Worm (Caenorhabditis elegans) whole organism, L4 larva: ENCODE measurements around the gene F55C9.5.
"Not testable (repeated sequence)": the region's sequence is repeated elsewhere in the genome, so short reads cannot be mapped to it uniquely, and the experiment has no call there.

Source experiments
- D1046.2 ChIP-seq: fragments of 200-800 bp; sonication (Bioruptor generic); IDR thresholded peaks from 2 replicates; pipeline ENCODE4 v1.3.6; 2022; ENCODE audit warnings: missing genetic modification characterization, missing compliant biosample characterization
- F26F4.8 ChIP-seq: fragments of 200-800 bp; sonication (Bioruptor generic); conservative IDR thresholded peaks from 2 replicates; pipeline ENCODE4 v1.3.6; 2022; ENCODE audit warnings: missing genetic modification characterization, missing compliant biosample characterization
- Y48G9A.11 ChIP-seq: fragments of 200-800 bp; sonication (Bioruptor generic); IDR thresholded peaks from 2 replicates; pipeline ENCODE4 v1.3.6; 2022; ENCODE audit warnings: missing genetic modification reagents, missing genetic modification characterization, missing compliant biosample characterization
- Y75B8A.6 ChIP-seq: fragments of 200-800 bp; sonication (Bioruptor generic); IDR thresholded peaks from 2 replicates; pipeline ENCODE4 v1.3.6; 2022; ENCODE audit warnings: missing genetic modification reagents, missing genetic modification characterization, missing compliant biosample characterization
- ZK337.2 ChIP-seq: fragments of 200-800 bp; sonication (Bioruptor generic); IDR thresholded peaks from 2 replicates; pipeline ENCODE4 v1.3.6; 2022; ENCODE audit warnings: missing genetic modification reagents, missing genetic modification characterization, missing compliant biosample characterization
- aha-1 ChIP-seq: fragments of 150-350 bp; peaks from one replicate; lab custom pipeline; 2014; ENCODE audit warnings: missing biosample characterization, missing genetic modification characterization
- ceh-44 ChIP-seq: fragments of 200-800 bp; sonication (Bioruptor generic); IDR thresholded peaks from 2 replicates; pipeline ENCODE4 v1.3.6; 2022; ENCODE audit warnings: missing genetic modification reagents, missing genetic modification characterization, missing compliant biosample characterization
- ces-1 ChIP-seq: fragments of 150-350 bp; sonication (generic microtip); optimal IDR thresholded peaks from 4 replicates; lab custom pipeline; 2014; ENCODE audit warnings: missing biosample characterization, missing genetic modification reagents, missing genetic modification characterization
- daf-16 ChIP-seq, 3 experiments: sonication (generic microtip); optimal IDR thresholded peaks; 2 replicates each; lab custom pipeline; 2016 to 2017; ENCODE audit warnings: missing genetic modification characterization in 3 of 3, missing genetic modification reagents in 3 of 3, mild to moderate bottlenecking in 2 of 3, missing compliant biosample characterization in 2 of 3, missing biosample characterization in 1 of 3, moderate library complexity in 1 of 3
- dmd-6 ChIP-seq: fragments of 200-800 bp; sonication (Bioruptor generic); IDR thresholded peaks from 2 replicates; pipeline ENCODE4 v1.3.6; 2022; ENCODE audit warnings: missing genetic modification reagents, missing genetic modification characterization, missing compliant biosample characterization
- fkh-10 ChIP-seq: fragments of 150-350 bp; optimal IDR thresholded peaks from 2 replicates; lab custom pipeline; 2014; ENCODE audit warnings: missing biosample characterization, missing genetic modification reagents, missing genetic modification characterization
- lim-7 ChIP-seq: fragments of 200-800 bp; sonication (Bioruptor generic); IDR thresholded peaks from 2 replicates; pipeline ENCODE4 v1.3.6; 2022; ENCODE audit warnings: missing genetic modification characterization, missing compliant biosample characterization
- lin-15B ChIP-seq: fragments of 150-350 bp; sonication (generic microtip); optimal IDR thresholded peaks from 3 replicates; lab custom pipeline; 2014; ENCODE audit warnings: missing biosample characterization, missing genetic modification characterization
- lin-29 ChIP-seq: fragments of 200-800 bp; sonication (Bioruptor generic); IDR thresholded peaks from 2 replicates; pipeline ENCODE4 v1.3.6; 2022; ENCODE audit warnings: missing genetic modification reagents, missing genetic modification characterization, missing compliant biosample characterization
- lir-3 ChIP-seq: sonication (generic microtip); optimal IDR thresholded peaks from 2 replicates; lab custom pipeline; 2016; ENCODE audit warnings: mild to moderate bottlenecking, missing genetic modification characterization, missing compliant biosample characterization
- madf-5 ChIP-seq, 2 experiments: fragments of 200-800 bp; sonication (Bioruptor generic); IDR thresholded peaks; 2 replicates each; pipeline ENCODE4 v1.3.6; 2022; ENCODE audit warnings: missing compliant biosample characterization in 2 of 2, missing genetic modification characterization in 2 of 2
- mes-2 ChIP-seq: sonication (generic microtip); optimal IDR thresholded peaks from 2 replicates; lab custom pipeline; 2016; ENCODE audit warnings: missing genotype, mild to moderate bottlenecking, missing genetic modification characterization, missing compliant biosample characterization; ENCODE audit not compliant: poor library complexity, severe bottlenecking
- mxl-3 ChIP-seq: fragments of 200-800 bp; sonication (Bioruptor generic); optimal IDR thresholded peaks from 2 replicates; lab custom pipeline; 2018; ENCODE audit warnings: mild to moderate bottlenecking, missing genetic modification characterization, missing compliant biosample characterization
- nhr-10 ChIP-seq: fragments of 150-350 bp; optimal IDR thresholded peaks from 2 replicates; lab custom pipeline; 2014; ENCODE audit warnings: missing biosample characterization, missing genetic modification characterization
- nhr-102 ChIP-seq: sonication (generic microtip); optimal IDR thresholded peaks from 2 replicates; lab custom pipeline; 2016; ENCODE audit warnings: mild to moderate bottlenecking, missing genetic modification characterization, moderate library complexity, missing compliant biosample characterization
- pqm-1 ChIP-seq: sonication (generic microtip); optimal IDR thresholded peaks from 2 replicates; lab custom pipeline; 2017; ENCODE audit warnings: missing biosample characterization, missing genetic modification characterization
- set-16 ChIP-seq: fragments of 200-800 bp; sonication (Bioruptor generic); IDR thresholded peaks from 2 replicates; pipeline ENCODE4 v1.3.6; 2022; ENCODE audit warnings: missing genetic modification reagents, missing genetic modification characterization, missing compliant biosample characterization
- snpc-1.2 ChIP-seq: fragments of 200-800 bp; sonication (Bioruptor generic); IDR thresholded peaks from 2 replicates; pipeline ENCODE4 v1.3.6; 2022; ENCODE audit warnings: missing genetic modification reagents, missing genetic modification characterization, missing compliant biosample characterization
- unc-62 ChIP-seq, 3 experiments: fragments of 150-350 bp in 1 of 3; sonication (generic microtip); optimal IDR thresholded peaks in 2 of 3; peaks in 1 of 3; 1 replicate in 1 of 3; 2 replicates in 2 of 3; lab custom pipeline; 2014 to 2017; ENCODE audit warnings: missing biosample characterization in 3 of 3, missing genetic modification characterization in 3 of 3, missing genetic modification reagents in 3 of 3, missing genotype in 1 of 3
- zag-1 ChIP-seq: fragments of 150-350 bp; optimal IDR thresholded peaks from 2 replicates; lab custom pipeline; 2014; ENCODE audit warnings: missing biosample characterization, missing genetic modification characterization
- ztf-11 ChIP-seq: fragments of 150-350 bp; optimal IDR thresholded peaks from 2 replicates; lab custom pipeline; 2014; ENCODE audit warnings: missing biosample characterization, missing genetic modification characterization

F55C9.5 gene

DNA sequence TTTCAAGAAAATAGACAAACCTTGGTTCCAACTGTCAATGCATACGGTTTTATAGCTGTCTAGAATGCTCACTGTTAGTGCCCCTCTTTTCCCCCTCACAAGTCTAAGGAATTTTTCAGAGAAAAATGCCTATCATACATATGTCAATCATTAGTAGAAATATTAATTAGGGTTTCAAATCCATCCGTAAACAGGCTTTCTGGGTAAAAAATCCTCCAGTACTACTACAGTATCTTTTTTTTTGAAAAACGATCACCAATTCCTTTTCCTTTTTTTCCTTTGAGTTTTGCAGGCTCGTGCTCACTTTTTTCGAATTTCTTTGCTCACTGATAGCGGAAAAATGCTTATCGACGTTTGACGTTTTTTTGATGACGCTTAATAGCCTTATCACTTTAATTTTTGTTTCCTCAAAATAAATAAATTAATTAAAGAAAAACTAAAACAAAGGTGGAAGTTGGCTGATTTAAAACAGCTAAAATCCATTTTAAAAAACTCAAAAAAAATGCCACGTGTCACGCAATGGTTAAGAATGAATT is 26.6 kb upstream of the F55C9.5 start, which contains the start of gene C43D7.7:
TSS of gene C43D7.7 (minus strand) at position 51 of the 536 bp plus-strand sequence.
- peak; percentile 42; the same call in 1 of the 2 replicates for TF ChIP-seq dmd-6 (GFP tag; lab: Robert Waterston, UW)
- no peak for TF ChIP-seq ztf-11
- TF ChIP-seq unc-62 (GFP tag; optimal IDR thresholded peaks at IDR 0.05 in 1 of 2; lab: Kevin White, UChicago) = no peak
- TF ChIP-seq unc-62 (tag; optimal IDR thresholded peaks at IDR 0.05; lab: Kevin White, UChicago) = no peak
- TF ChIP-seq snpc-1.2 (GFP tag; lab: Robert Waterston, UW) = no peak
- TF ChIP-seq ZK337.2 (GFP tag; lab: Robert Waterston, UW) = no peak
- no peak for TF ChIP-seq mxl-3 (GFP tag; lab: Kevin White, UChicago)
- TF ChIP-seq zag-1 (tag; lab: Kevin White, UChicago) = no peak
- TF ChIP-seq fkh-10 (GFP tag; lab: Kevin White, UChicago) = no peak
- TF ChIP-seq D1046.2 = no peak
- no peak for TF ChIP-seq lir-3 (tag; lab: Kevin White, UChicago)
- TF ChIP-seq pqm-1 (tag; lab: Kevin White, UChicago) = peak; percentile 40

DNA sequence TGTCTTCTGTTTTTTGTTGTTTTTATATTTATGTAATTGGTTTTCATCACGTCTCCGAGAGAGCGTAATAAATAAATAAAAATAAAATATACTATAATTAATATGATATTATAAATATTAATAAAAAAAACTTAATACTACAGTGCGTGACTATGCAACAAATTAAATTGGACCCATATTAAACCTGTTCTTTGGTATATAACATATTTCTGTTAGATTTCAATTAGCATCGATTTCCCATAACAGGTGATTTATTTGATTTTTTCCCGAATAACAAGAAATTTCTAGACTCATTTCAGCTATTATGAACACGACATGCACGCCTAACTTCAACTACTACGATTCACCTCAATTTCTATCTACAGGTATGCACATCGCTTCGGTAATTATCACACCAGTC is 24.1 kb upstream of the F55C9.5 start, which contains the start of gene srh-208:
TSS of gene srh-208 (plus strand) at position 301 of the 400 bp plus-strand sequence.
- not testable (repeated sequence) for TF ChIP-seq Y48G9A.11; mes-2 (tag; lab: Kevin White, UChicago); Y75B8A.6

DNA sequence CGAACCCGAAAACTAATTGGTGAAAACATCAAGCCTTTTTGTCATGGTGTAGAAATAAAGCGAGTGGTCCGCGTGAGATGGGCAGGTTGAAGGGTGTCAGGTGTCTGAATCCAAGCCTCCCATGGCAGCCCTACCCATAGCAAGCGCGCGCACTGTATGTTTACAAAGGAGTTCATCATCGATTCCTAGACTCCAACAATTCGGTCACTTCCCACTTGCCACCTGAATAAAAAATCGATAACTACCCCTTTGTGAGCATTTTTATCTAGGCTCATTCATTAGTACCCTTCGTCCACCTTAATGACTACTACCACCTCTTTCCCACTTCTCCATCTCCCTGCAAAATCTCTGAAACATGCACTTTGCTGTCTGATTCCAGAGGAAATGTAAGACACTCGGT is 20.1 kb upstream of the F55C9.5 start, which contains the start of gene fbxb-64:
TSS of gene fbxb-64 (plus strand) at position 301 of the 400 bp plus-strand sequence.
- TF ChIP-seq nhr-102 (tag; lab: Kevin White, UChicago) (no peak), lim-7 (no peak)

DNA sequence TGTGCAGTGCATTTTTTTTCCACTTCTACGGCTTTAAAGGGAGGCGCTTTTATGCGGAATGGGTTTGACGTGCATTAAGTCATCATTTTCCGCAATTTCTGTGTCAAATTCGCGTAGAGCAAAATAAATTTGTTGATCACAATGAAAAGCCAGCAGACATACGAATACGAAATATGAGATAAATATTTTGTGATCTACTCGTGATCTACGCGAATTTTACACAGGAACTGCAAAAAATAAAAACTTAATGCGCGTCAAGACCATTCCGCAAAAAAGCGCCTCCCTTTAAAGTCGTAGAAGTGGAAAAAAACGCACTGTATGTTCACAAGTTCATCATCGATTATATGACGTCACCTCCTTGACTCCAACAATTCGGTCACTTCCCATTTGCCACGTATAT is 18.5 kb upstream of the F55C9.5 start, which contains the start of gene C43D7.8:
TSS of gene C43D7.8 (minus strand) at position 101 of the 400 bp plus-strand sequence.
- TF ChIP-seq lin-15B (no peak), unc-62 (GFP tag; optimal IDR thresholded peaks at IDR 0.05 in 1 of 2; lab: Kevin White, UChicago) (no peak), unc-62 (tag; optimal IDR thresholded peaks at IDR 0.05; lab: Kevin White, UChicago) (no peak), daf-16 (GFP tag; optimal IDR thresholded peaks at IDR 0.05; lab: Kevin White, UChicago) (no peak), daf-16 (tag; optimal IDR thresholded peaks at IDR 0.05; lab: Kevin White, UChicago) (no peak)
- TF ChIP-seq, all 104 proteins: peak for 0

DNA sequence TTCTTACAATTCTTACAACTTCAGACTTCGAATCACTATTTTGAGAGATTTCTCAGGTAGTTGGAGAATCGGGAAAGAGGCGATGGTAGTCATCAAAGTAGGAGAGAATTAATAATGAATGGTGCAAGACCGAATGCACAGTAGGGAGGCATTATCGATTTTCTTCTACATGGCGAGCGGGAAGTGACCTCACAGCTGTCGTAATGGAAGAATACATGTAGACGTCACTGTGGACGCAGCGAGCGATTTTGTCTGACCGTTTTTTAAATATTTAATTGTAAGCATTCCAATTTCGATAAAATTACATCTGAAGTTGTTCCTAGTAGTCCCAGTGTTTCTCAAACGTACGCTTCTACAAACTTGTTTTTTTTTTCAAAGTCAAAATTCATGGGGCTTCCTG is 16.7 kb upstream of the F55C9.5 start, which contains the start of gene F55C9.11:
TSS of gene F55C9.11 (minus strand) at position 101 of the 400 bp plus-strand sequence.
- no peak for TF ChIP-seq madf-5 (GFP tag; IDR thresholded peaks at IDR 0.05; lab: Robert Waterston, UW)
- TF ChIP-seq ceh-44 (GFP tag; lab: Robert Waterston, UW) = no peak
- TF ChIP-seq unc-62 (GFP tag; optimal IDR thresholded peaks at IDR 0.05 in 1 of 2; lab: Kevin White, UChicago) = peak in 1 of 2 experiments; percentile 62
- TF ChIP-seq unc-62 (tag; optimal IDR thresholded peaks at IDR 0.05; lab: Kevin White, UChicago) = no peak
- no peak for TF ChIP-seq Y48G9A.11
- TF ChIP-seq ces-1 (GFP tag; lab: Kevin White, UChicago) = no peak

DNA sequence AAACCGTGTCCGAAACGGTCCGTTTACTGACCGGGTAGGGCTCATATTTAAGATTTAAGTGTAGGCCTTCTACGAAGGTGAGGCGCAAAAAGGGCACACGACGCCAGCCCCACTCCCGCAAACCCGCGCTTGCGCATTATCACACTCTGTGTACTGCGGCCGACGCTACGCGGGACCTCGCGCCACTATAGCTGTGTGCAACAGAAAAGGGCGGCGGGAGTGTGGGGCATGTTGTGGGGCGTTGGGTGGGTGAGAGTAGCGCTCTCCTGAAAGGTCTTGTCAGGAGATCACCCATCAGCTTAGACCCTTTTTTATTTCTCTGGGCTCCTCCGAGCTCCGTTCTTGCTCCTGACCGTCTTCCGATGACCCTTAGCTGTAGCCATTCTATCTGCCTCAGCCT is 15.2 kb upstream of the F55C9.5 start:
- no peak for TF ChIP-seq nhr-10
- TF ChIP-seq aha-1 = peak; percentile 45
- peak; percentile 69 for TF ChIP-seq set-16 (GFP tag; lab: Robert Waterston, UW)

DNA sequence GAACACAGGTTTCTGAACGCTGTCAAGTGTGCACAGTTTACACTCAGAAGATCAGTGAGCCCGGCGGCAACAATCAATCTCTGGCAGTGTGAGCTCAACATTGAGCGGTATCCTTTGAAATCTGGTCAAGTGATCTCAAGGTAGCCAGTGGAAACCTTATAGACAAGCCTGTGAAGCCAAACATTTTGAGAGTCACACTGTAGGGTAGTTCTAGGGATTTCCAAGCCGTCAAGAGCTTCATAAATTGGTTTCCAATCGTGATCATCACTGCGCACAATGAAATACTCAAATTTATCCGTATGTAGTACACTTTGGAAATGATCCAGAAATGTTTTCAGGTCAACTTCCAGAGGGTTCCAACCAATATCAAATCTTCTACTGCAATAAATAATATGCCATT is 14.0 kb upstream of the F55C9.5 start, which contains the start of gene F55C9.15:
TSS of gene F55C9.15 (minus strand) at position 101 of the 400 bp plus-strand sequence.
- TF ChIP-seq lin-29 (no peak), F26F4.8 (GFP tag; lab: Robert Waterston, UW) (no peak)
